Worm (Caenorhabditis elegans): Measurements from ENCODE around the gene cnp-2.

Gene cnp-2

DNA sequence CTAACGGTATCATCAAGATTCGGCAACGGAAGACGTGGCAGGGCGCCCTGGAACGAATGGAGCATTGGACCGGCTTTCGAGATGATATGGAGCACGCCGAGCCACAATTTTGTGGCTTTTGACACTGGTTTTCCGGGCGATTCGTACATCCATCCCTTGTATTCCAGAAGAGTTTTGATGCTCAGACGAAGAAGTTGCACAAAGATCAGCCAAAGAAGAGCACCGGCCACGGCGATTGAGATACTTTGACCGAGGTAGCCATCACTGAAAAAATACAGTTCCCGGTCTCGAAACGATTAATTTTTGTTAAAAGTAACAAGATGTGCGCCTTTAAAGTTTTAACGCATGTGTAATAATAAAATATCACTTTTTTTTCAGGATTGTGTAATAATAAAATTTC lies 34.6 kb downstream of the cnp-2 start (continued):
- TF ChIP-seq lin-38 (GFP tag; IDR thresholded peaks at IDR 0.05) = peak; percentile 41
- TF ChIP-seq hif-1 (tag; optimal IDR thresholded peaks at IDR 0.05) = no peak
- TF ChIP-seq zfp-3 (GFP tag; conservative IDR thresholded peaks at IDR 0.05) = peak; percentile 32; the same call in 1 of the 2 replicates
- TF ChIP-seq R02D3.7 (tag; optimal IDR thresholded peaks at IDR 0.05) = no peak
- TF ChIP-seq daf-16 (GFP tag; optimal IDR thresholded peaks at IDR 0.05) = no peak
- TF ChIP-seq daf-16 (tag; optimal IDR thresholded peaks at IDR 0.05) = no peak
- TF ChIP-seq mep-1 (tag; optimal IDR thresholded peaks at IDR 0.05) = peak; percentile 29
- TF ChIP-seq lim-7 (GFP tag; IDR thresholded peaks at IDR 0.05) = peak; percentile 66
- TF ChIP-seq lsy-2 (tag; optimal IDR thresholded peaks at IDR 0.05) = no peak
- TF ChIP-seq T20F7.1 (GFP tag; optimal IDR thresholded peaks at IDR 0.05) = no peak
- TF ChIP-seq mdt-29 (GFP tag; IDR thresholded peaks at IDR 0.05) = no peak
- TF ChIP-seq tag-97 (GFP tag; IDR thresholded peaks at IDR 0.05) = no peak
- TF ChIP-seq arid-1 (GFP tag; conservative IDR thresholded peaks at IDR 0.05) = no peak
- TF ChIP-seq mes-2 (tag; optimal IDR thresholded peaks at IDR 0.05; ENCODE audit: poor library complexity, severe bottlenecking) = no peak
- peak; percentile 87 for TF ChIP-seq aha-1 (tag)
- no peak for TF ChIP-seq lin-39 (tag; optimal IDR thresholded peaks at IDR 0.05)
- no peak for TF ChIP-seq egl-27 (tag; optimal IDR thresholded peaks at IDR 0.05)
- no peak for TF ChIP-seq madf-9 (GFP tag; conservative IDR thresholded peaks at IDR 0.05)
- TF ChIP-seq fos-1 (tag; optimal IDR thresholded peaks at IDR 0.05) = no peak
- no peak for TF ChIP-seq unc-130 (GFP tag; optimal IDR thresholded peaks at IDR 0.05)
- TF ChIP-seq ceh-28 (tag; optimal IDR thresholded peaks at IDR 0.05) = no peak
- TF ChIP-seq ceh-44 (GFP tag; IDR thresholded peaks at IDR 0.05) = no peak
- no peak for TF ChIP-seq ceh-20 (GFP tag; IDR thresholded peaks at IDR 0.05)
- peak; percentile 55 for TF ChIP-seq Y48G9A.11 (GFP tag; IDR thresholded peaks at IDR 0.05)
- TF ChIP-seq F26F4.8 (GFP tag; conservative IDR thresholded peaks at IDR 0.05) = 0 out of 2 replicates have a peak, but pooled peaks have one; percentile 23
- TF ChIP-seq cey-2 (tag; optimal IDR thresholded peaks at IDR 0.05; ENCODE audit: borderline replicate concordance, insufficient read depth) = no peak
- no peak for TF ChIP-seq pqm-1 (tag; optimal IDR thresholded peaks at IDR 0.05)
- no peak for TF ChIP-seq unc-39 (tag; optimal IDR thresholded peaks at IDR 0.05)
- TF ChIP-seq ceh-82 (tag; optimal IDR thresholded peaks at IDR 0.05) = no peak
- TF ChIP-seq vab-7 (GFP tag; IDR thresholded peaks at IDR 0.05) = no peak
- TF ChIP-seq gei-8 (GFP tag; optimal IDR thresholded peaks at IDR 0.05) = no peak
- no peak for TF ChIP-seq dmd-6 (GFP tag; IDR thresholded peaks at IDR 0.05)
- TF ChIP-seq Y75B8A.6 (GFP tag; IDR thresholded peaks at IDR 0.05) = peak; percentile 58; the same call in 1 of the 2 replicates
- TF ChIP-seq ztf-7 (tag; optimal IDR thresholded peaks at IDR 0.05) = no peak
- TF ChIP-seq nhr-42 (GFP tag; IDR thresholded peaks at IDR 0.05) = no peak
- peak; percentile 55; the same call in 1 of the 2 replicates for TF ChIP-seq snpc-1.2 (GFP tag; IDR thresholded peaks at IDR 0.05)
- TF ChIP-seq Y5F2A.4 (GFP tag; optimal IDR thresholded peaks at IDR 0.05) = peak; percentile 18
- no peak for TF ChIP-seq dmd-8 (GFP tag; IDR thresholded peaks at IDR 0.05)
- TF ChIP-seq F49E8.2 (tag; optimal IDR thresholded peaks at IDR 0.05; ENCODE audit: borderline replicate concordance) = no peak
- no peak for TF ChIP-seq ZK337.2 (GFP tag; IDR thresholded peaks at IDR 0.05)
- no peak for TF ChIP-seq daf-19 (GFP tag; conservative IDR thresholded peaks at IDR 0.05)
- no peak for TF ChIP-seq mxl-3 (GFP tag; optimal IDR thresholded peaks at IDR 0.05)
- no peak for TF ChIP-seq hmg-1.1 (GFP tag; IDR thresholded peaks at IDR 0.05)
- no peak for TF ChIP-seq nhr-48 (tag; optimal IDR thresholded peaks at IDR 0.05)
- TF ChIP-seq saeg-2 (GFP tag; IDR thresholded peaks at IDR 0.05) = 0 out of 2 replicates have a peak, but pooled peaks have one; percentile 31
- no peak for TF ChIP-seq aly-2 (tag; optimal IDR thresholded peaks at IDR 0.05)
- no peak for TF ChIP-seq nhr-25 (tag; optimal IDR thresholded peaks at IDR 0.05; ENCODE audit: borderline replicate concordance, insufficient read depth)
- no peak for TF ChIP-seq daf-12 (tag; optimal IDR thresholded peaks at IDR 0.05)
- TF ChIP-seq pha-4 (GFP tag; IDR thresholded peaks at IDR 0.05) = no peak; the same call in 1 of the 2 replicates
- TF ChIP-seq pha-4 (tag; optimal IDR thresholded peaks at IDR 0.05) = no peak
- TF ChIP-seq nhr-237 (tag; optimal IDR thresholded peaks at IDR 0.05) = no peak
